Worm (Caenorhabditis elegans) whole organism, late embryonic: ENCODE measurements around the gene Y43F8B.10.

Experiments used
- C38D4.7 ChIP-seq: fragments of 200-800 bp; sonication (Bioruptor generic); optimal IDR thresholded peaks from 2 replicates; lab custom pipeline; 2018; ENCODE audit warnings: mild to moderate bottlenecking, missing genetic modification characterization, moderate library complexity, missing compliant biosample characterization
- F13H6.1 ChIP-seq: sonication (generic microtip); optimal IDR thresholded peaks from 2 replicates; lab custom pipeline; 2016; ENCODE audit warnings: missing genetic modification characterization, missing compliant biosample characterization
- Y22D7AL.16 ChIP-seq: sonication (generic microtip); optimal IDR thresholded peaks from 2 replicates; lab custom pipeline; 2016; ENCODE audit warnings: missing genetic modification characterization, missing compliant biosample characterization
- ahr-1 ChIP-seq: sonication (generic microtip); optimal IDR thresholded peaks from 2 replicates; lab custom pipeline; 2016; ENCODE audit warnings: missing genetic modification characterization, missing compliant biosample characterization
- ama-1 ChIP-seq: fragments of 150-350 bp; optimal IDR thresholded peaks from 2 replicates; lab custom pipeline; 2014
- ceh-14 ChIP-seq: sonication (generic microtip); optimal IDR thresholded peaks from 2 replicates; lab custom pipeline; 2016; ENCODE audit warnings: missing genotype, missing genetic modification characterization, missing compliant biosample characterization
- ceh-2 ChIP-seq: sonication (generic microtip); optimal IDR thresholded peaks from 2 replicates; lab custom pipeline; 2016; ENCODE audit warnings: missing genotype, missing genetic modification characterization, missing compliant biosample characterization
- ceh-22 ChIP-seq: sonication (generic microtip); optimal IDR thresholded peaks from 2 replicates; lab custom pipeline; 2017; ENCODE audit warnings: missing biosample characterization, missing genetic modification characterization
- ceh-30 ChIP-seq: fragments of 150-350 bp; optimal IDR thresholded peaks from 2 replicates; lab custom pipeline; 2014; ENCODE audit warnings: missing biosample characterization, missing genetic modification characterization
- ceh-31 ChIP-seq: sonication (generic microtip); optimal IDR thresholded peaks from 2 replicates; lab custom pipeline; 2016; ENCODE audit warnings: missing genetic modification characterization, missing compliant biosample characterization
- ceh-34 ChIP-seq: sonication (generic microtip); optimal IDR thresholded peaks from 2 replicates; lab custom pipeline; 2016; ENCODE audit warnings: mild to moderate bottlenecking, missing genetic modification characterization, missing compliant biosample characterization
- ceh-48 ChIP-seq: sonication (generic microtip); optimal IDR thresholded peaks from 2 replicates; lab custom pipeline; 2016; ENCODE audit warnings: missing genetic modification characterization, inconsistent platforms, missing compliant biosample characterization
- dve-1 ChIP-seq: sonication (generic microtip); optimal IDR thresholded peaks from 2 replicates; lab custom pipeline; 2017; ENCODE audit warnings: antibody characterized with exemption, mild to moderate bottlenecking, missing genetic modification characterization, missing compliant biosample characterization
- elt-4 ChIP-seq: sonication (generic microtip); optimal IDR thresholded peaks from 2 replicates; lab custom pipeline; 2016; ENCODE audit warnings: missing genetic modification characterization, missing compliant biosample characterization
- fkh-10 ChIP-seq: fragments of 150-350 bp; optimal IDR thresholded peaks from 2 replicates; lab custom pipeline; 2014; ENCODE audit warnings: missing biosample characterization, missing genetic modification reagents, missing genetic modification characterization
- fkh-6 ChIP-seq: sonication (generic microtip); optimal IDR thresholded peaks from 2 replicates; lab custom pipeline; 2016; ENCODE audit warnings: missing genetic modification characterization, missing compliant biosample characterization
- hlh-13 ChIP-seq: fragments of 200-800 bp; sonication (Bioruptor generic); optimal IDR thresholded peaks from 2 replicates; lab custom pipeline; 2018; ENCODE audit warnings: mild to moderate bottlenecking, missing genetic modification characterization, missing compliant biosample characterization
- hlh-15 ChIP-seq: sonication (generic microtip); optimal IDR thresholded peaks from 2 replicates; lab custom pipeline; 2016; ENCODE audit warnings: missing genetic modification characterization, missing compliant biosample characterization
- hlh-30 ChIP-seq: sonication (generic microtip); optimal IDR thresholded peaks from 2 replicates; lab custom pipeline; 2017; ENCODE audit warnings: antibody characterized with exemption, missing genetic modification characterization, missing compliant biosample characterization; ENCODE audit not compliant: insufficient read depth
- hlh-6 ChIP-seq: sonication (generic microtip); optimal IDR thresholded peaks from 2 replicates; lab custom pipeline; 2016; ENCODE audit warnings: missing genotype, missing genetic modification characterization, missing compliant biosample characterization
- lim-6 ChIP-seq: sonication (generic microtip); optimal IDR thresholded peaks from 2 replicates; lab custom pipeline; 2016; ENCODE audit warnings: missing genetic modification characterization, missing compliant biosample characterization
- lin-11 ChIP-seq: fragments of 200-800 bp; sonication (Bioruptor generic); optimal IDR thresholded peaks from 2 replicates; lab custom pipeline; 2018; ENCODE audit warnings: mild to moderate bottlenecking, missing genetic modification characterization, missing compliant biosample characterization
- madf-2 ChIP-seq: sonication (generic microtip); optimal IDR thresholded peaks from 2 replicates; lab custom pipeline; 2017; ENCODE audit warnings: missing genetic modification characterization, missing compliant biosample characterization
- mec-3 ChIP-seq: sonication (generic microtip); optimal IDR thresholded peaks from 2 replicates; lab custom pipeline; 2016; ENCODE audit warnings: borderline replicate concordance, missing genetic modification characterization, missing compliant biosample characterization
- nfya-1 ChIP-seq: sonication (generic microtip); optimal IDR thresholded peaks from 2 replicates; lab custom pipeline; 2017; ENCODE audit warnings: missing genetic modification characterization, mild to moderate bottlenecking, missing compliant biosample characterization, antibody characterized with exemption, moderate library complexity
- nhr-232 ChIP-seq: sonication (generic microtip); optimal IDR thresholded peaks from 2 replicates; lab custom pipeline; 2016; ENCODE audit warnings: missing genetic modification characterization, missing compliant biosample characterization
- pag-3 ChIP-seq: sonication (generic microtip); optimal IDR thresholded peaks from 2 replicates; lab custom pipeline; 2016; ENCODE audit warnings: missing compliant biosample characterization, missing genetic modification characterization, borderline replicate concordance
- pax-1 ChIP-seq: fragments of 150-350 bp; optimal IDR thresholded peaks from 2 replicates; lab custom pipeline; 2014; ENCODE audit warnings: missing biosample characterization, missing genetic modification characterization
- pros-1 ChIP-seq: fragments of 150-350 bp; optimal IDR thresholded peaks from 2 replicates; lab custom pipeline; 2014; ENCODE audit warnings: missing biosample characterization, missing genetic modification reagents, missing genetic modification characterization
- ref-2 ChIP-seq: sonication (generic microtip); optimal IDR thresholded peaks from 2 replicates; lab custom pipeline; 2016; ENCODE audit warnings: missing genetic modification characterization, missing compliant biosample characterization
- rnt-1 ChIP-seq: sonication (generic microtip); optimal IDR thresholded peaks from 2 replicates; lab custom pipeline; 2016; ENCODE audit warnings: missing genetic modification characterization, missing compliant biosample characterization
- tbx-2 ChIP-seq: sonication (generic microtip); optimal IDR thresholded peaks from 2 replicates; lab custom pipeline; 2016; ENCODE audit warnings: missing genetic modification characterization, missing compliant biosample characterization
- tbx-7 ChIP-seq: sonication (generic microtip); optimal IDR thresholded peaks from 2 replicates; lab custom pipeline; 2016; ENCODE audit warnings: missing genotype, missing genetic modification characterization, missing compliant biosample characterization
- unc-55 ChIP-seq: sonication (generic microtip); optimal IDR thresholded peaks from 2 replicates; lab custom pipeline; 2017; ENCODE audit warnings: missing biosample characterization, missing genetic modification reagents, missing genetic modification characterization
- unc-86 ChIP-seq: sonication (generic microtip); optimal IDR thresholded peaks from 2 replicates; lab custom pipeline; 2016; ENCODE audit warnings: missing genetic modification characterization, missing compliant biosample characterization
- ztf-16 ChIP-seq: sonication (generic microtip); optimal IDR thresholded peaks from 2 replicates; lab custom pipeline; 2017; ENCODE audit warnings: missing genetic modification characterization, missing compliant biosample characterization

The Y43F8B.10 gene

DNA sequence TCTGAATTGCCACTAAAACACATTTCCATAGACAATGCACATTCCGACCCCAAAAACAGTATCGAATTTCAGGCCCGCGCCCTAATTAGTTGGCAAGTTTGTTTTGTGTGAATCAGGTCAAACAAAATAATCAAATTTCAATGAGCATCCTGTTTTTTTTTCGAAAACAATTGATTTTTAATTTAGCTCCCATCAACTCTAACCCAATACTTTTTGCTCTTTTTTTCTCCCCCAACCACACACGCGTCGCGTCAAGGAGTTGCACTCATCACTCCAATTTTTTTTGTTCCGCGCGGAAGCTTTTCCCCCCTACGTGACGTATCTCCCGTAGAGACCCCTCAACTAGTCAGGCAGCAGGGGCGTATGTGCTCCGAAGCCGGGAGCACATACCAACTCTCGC is 27.1 kb downstream of the Y43F8B.10 start:
- TF ChIP-seq mec-3 (tag; lab: Kevin White, UChicago): no peak
- TF ChIP-seq ztf-16 (tag; lab: Kevin White, UChicago): no peak
- TF ChIP-seq, all 69 proteins: peak for 0

DNA sequence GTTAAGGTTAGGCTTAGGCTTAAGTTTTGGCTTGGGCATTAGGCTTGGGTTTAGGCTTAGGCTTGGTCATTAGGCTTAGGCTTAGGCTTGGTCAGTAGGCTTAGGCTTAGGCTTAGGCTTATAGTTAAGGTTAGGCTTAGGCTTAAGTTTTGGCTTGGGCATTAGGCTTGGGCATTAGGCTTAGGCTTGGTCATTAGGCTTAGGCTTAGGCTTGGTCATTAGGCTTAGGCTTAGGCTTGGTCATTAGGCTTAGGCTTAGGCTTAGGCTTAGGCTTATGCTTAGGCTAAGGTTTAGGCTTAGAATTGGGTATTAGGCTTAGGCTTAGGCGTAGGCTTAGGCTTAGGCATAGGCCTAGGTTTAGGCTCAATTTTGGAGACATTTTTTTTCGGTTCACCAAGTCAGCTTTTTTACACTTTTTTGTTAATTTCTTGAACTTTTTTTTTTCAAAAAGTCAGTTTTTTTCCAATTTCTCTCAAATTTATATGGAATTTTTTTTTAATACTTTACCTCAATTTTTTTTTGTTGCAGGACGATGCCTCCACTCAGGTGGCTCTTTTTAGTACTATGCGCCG is 28.4 kb downstream of the Y43F8B.10 start, which contains the start of gene Y43F8B.3:
Y43F8B.3 (plus strand) TSS at position 523 of the 573 bp plus-strand sequence.
- TF ChIP-seq F13H6.1: no peak
- TF ChIP-seq hlh-6 (tag; lab: Kevin White, UChicago): no peak
- TF ChIP-seq madf-2 (tag; lab: Kevin White, UChicago): no peak
- no peak for TF ChIP-seq dve-1 (tag; lab: Kevin White, UChicago)
- no peak for TF ChIP-seq ref-2
- no peak for TF ChIP-seq nfya-1 (tag; lab: Kevin White, UChicago)
- no peak for TF ChIP-seq hlh-13 (GFP tag; lab: Kevin White, UChicago)
- TF ChIP-seq ceh-2 (tag; lab: Kevin White, UChicago): no peak
- TF ChIP-seq hlh-30 (tag; lab: Kevin White, UChicago): no peak
- TF ChIP-seq ceh-31: no peak
- no peak for TF ChIP-seq elt-4 (tag; lab: Kevin White, UChicago)
- no peak for TF ChIP-seq unc-86 (tag; lab: Kevin White, UChicago)
- TF ChIP-seq ceh-22 (tag; lab: Kevin White, UChicago): no peak
- TF ChIP-seq fkh-6 (tag; lab: Kevin White, UChicago): no peak
- no peak for TF ChIP-seq ceh-34 (tag; lab: Kevin White, UChicago)
- no peak for TF ChIP-seq ceh-14
- TF ChIP-seq ceh-30 (tag; lab: Kevin White, UChicago): no peak
- no peak for TF ChIP-seq ceh-48 (tag; lab: Kevin White, UChicago)
- TF ChIP-seq lin-11 (tag; lab: Kevin White, UChicago): no peak

DNA sequence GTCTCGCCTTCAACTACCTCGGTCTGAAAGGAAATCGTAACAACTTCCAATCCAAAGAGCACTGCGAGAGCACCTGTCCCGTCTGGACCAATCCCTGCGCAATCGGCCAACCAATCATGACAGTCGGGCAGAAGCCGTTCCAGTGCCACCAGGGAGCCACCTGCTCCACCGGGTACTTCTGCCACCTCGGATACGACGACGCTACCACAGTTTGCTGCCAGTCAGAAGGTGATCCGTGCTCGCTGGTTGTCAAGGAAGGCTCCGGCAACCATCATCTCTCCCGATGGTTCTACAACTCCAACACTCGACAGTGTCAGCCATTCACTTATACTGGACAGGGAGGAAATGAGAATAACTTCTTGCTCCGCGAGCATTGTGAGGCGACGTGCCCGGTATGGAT is 34.8 kb downstream of the Y43F8B.10 start:
- no peak for TF ChIP-seq ahr-1 (tag; lab: Kevin White, UChicago)
- peak; percentile 57 for TF ChIP-seq pag-3 (tag; lab: Kevin White, UChicago)

DNA sequence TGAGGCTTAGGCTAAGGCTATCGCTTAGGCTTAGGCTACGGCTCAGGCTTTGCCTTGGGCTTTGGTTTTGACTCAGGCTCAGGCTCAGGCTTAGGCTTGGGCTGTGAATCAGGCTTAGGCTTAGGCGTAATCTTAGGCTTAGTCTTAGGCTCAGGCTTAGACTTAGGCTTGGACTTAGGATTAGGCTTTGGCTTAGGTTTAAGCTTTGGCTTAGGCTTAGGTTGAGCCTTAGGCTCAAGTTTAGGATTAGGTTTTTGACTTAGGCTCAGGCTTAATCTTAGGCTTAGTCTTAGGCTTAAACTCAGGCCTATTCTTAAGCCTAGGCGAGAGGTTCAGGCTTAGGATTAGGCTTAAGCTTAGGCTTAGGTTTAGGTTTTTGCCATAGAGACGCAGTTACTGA is 36.1 kb downstream of the Y43F8B.10 start:
- no peak for TF ChIP-seq pax-1 (tag; lab: Kevin White, UChicago)
- peak; percentile 91 for TF ChIP-seq dve-1 (tag; lab: Kevin White, UChicago)
- no peak for TF ChIP-seq pag-3 (tag; lab: Kevin White, UChicago)
- no peak for TF ChIP-seq ceh-2 (tag; lab: Kevin White, UChicago)
- TF ChIP-seq unc-55 (GFP tag; lab: Kevin White, UChicago): no peak
- TF ChIP-seq C38D4.7: no peak
- no peak for TF ChIP-seq elt-4 (tag; lab: Kevin White, UChicago)

DNA sequence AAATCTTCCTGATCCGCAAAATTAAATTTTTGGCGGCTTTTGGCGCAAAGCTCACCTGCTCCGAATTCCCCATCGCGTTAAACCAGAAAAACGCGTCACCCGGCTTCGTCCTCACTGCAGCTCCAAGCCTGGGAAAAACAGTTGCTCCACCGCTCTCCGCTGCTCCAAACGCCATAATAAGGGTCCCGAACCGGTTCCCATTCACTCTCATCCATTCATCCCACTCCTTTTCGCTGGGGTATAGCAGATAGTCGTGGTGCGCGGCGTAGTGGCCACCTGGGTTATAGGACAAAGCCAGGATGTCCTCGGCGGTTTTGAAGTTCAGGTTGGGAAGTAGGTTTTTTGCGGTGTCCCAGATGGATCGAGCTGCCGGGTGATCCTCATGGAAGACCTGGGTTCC is 36.7 kb downstream of the Y43F8B.10 start:
- TF ChIP-seq fkh-10 (no peak), elt-4 (tag; lab: Kevin White, UChicago) (no peak), rnt-1 (no peak), tbx-7 (tag; lab: Kevin White, UChicago) (no peak), hlh-15 (no peak), lim-6 (tag; lab: Kevin White, UChicago) (no peak), madf-2 (tag; lab: Kevin White, UChicago) (no peak), pros-1 (tag; lab: Kevin White, UChicago) (no peak), nhr-232 (tag; lab: Kevin White, UChicago) (no peak), tbx-2 (tag; lab: Kevin White, UChicago) (no peak), fkh-6 (tag; lab: Kevin White, UChicago) (no peak), Y22D7AL.16 (tag; lab: Kevin White, UChicago) (no peak), ama-1 (lab: Kevin White, UChicago) (no peak), hlh-30 (tag; lab: Kevin White, UChicago) (no peak)
